Worm (Caenorhabditis elegans): Measurements from ENCODE around the gene bir-2.
A peak's percentile ranks its signal among the peaks of the same experiment; 100 is the strongest.

Gene bir-2

ce11 chrV:13551601-13552000 lies 17.0 kb upstream of the bir-2 start, which contains the start of the genes C56A3.4 and C56A3.5 (continued):
- TF ChIP-seq elt-1 (tag; optimal IDR thresholded peaks at IDR 0.05) (no peak), nhr-237 (tag; optimal IDR thresholded peaks at IDR 0.05) (no peak), snpc-4 (tag; optimal IDR thresholded peaks at IDR 0.05) (peak; percentile 8), nhr-12 (tag; optimal IDR thresholded peaks at IDR 0.05) (no peak), fos-1 (tag; optimal IDR thresholded peaks at IDR 0.05) (no peak)

DNA sequence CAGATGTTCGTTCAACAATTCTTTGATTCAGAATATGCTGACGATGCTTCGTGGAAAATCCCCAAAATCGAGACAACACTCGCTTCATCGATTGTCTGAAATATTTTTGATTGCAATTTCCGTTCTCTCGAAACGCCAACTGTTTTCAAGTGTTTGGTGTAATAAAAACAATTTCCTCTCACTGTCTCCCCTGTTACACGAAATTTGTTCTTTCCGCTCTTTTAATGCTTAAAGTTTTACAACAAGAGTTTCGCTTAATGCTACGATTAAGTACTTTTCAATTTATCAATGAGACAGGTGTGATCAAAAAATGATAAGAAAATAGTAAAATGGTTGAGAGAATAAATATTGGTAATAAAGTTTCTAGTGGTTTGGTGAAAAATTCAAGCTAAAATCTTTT lies 12.4 kb upstream of the bir-2 start, which contains the start of gene C56A3.6:
Gene C56A3.6, minus strand, starts transcription at position 101 of the 400 bp plus-strand sequence.
- TF ChIP-seq fkh-10 (GFP tag; optimal IDR thresholded peaks at IDR 0.05) (no peak), nhr-23 (tag; optimal IDR thresholded peaks at IDR 0.05) (no peak), nhr-25 (tag; optimal IDR thresholded peaks at IDR 0.05) (no peak), nhr-28 (tag; optimal IDR thresholded peaks at IDR 0.05) (no peak), nhr-12 (tag; optimal IDR thresholded peaks at IDR 0.05) (no peak), elt-1 (tag; optimal IDR thresholded peaks at IDR 0.05) (no peak), ceh-9 (tag; optimal IDR thresholded peaks at IDR 0.05) (no peak), egl-5 (tag; optimal IDR thresholded peaks at IDR 0.05) (no peak), tbx-2 (tag; optimal IDR thresholded peaks at IDR 0.05) (no peak), R02D3.7 (tag; optimal IDR thresholded peaks at IDR 0.05) (no peak), sea-2 (GFP tag; optimal IDR thresholded peaks at IDR 0.05) (no peak), pha-4 (tag; optimal IDR thresholded peaks at IDR 0.05) (no peak), aly-2 (tag; optimal IDR thresholded peaks at IDR 0.05) (no peak), ceh-16 (tag; optimal IDR thresholded peaks at IDR 0.05) (no peak), pqm-1 (tag; optimal IDR thresholded peaks at IDR 0.05) (no peak), nhr-67 (tag; optimal IDR thresholded peaks at IDR 0.05) (no peak), nfya-1 (tag; optimal IDR thresholded peaks at IDR 0.05; ENCODE audit: insufficient read depth) (no peak), egl-27 (tag; optimal IDR thresholded peaks at IDR 0.05) (no peak), snpc-4 (tag; optimal IDR thresholded peaks at IDR 0.05) (no peak)

- peak; percentile 8 for TF ChIP-seq tbx-2 (tag; optimal IDR thresholded peaks at IDR 0.05)
- TF ChIP-seq snpc-4 (tag; optimal IDR thresholded peaks at IDR 0.05) = peak; percentile 24
- no peak for TF ChIP-seq ceh-9 (tag; optimal IDR thresholded peaks at IDR 0.05)
- no peak for TF ChIP-seq ZK546.5 (tag; optimal IDR thresholded peaks at IDR 0.05)
- no peak for TF ChIP-seq egl-27 (tag; optimal IDR thresholded peaks at IDR 0.05)
- TF ChIP-seq lin-39 (tag; optimal IDR thresholded peaks at IDR 0.05) = peak; percentile 70
- no peak for TF ChIP-seq sea-2 (GFP tag; optimal IDR thresholded peaks at IDR 0.05)
- no peak for TF ChIP-seq ztf-4 (tag; optimal IDR thresholded peaks at IDR 0.05)
- TF ChIP-seq unc-62 (GFP tag; optimal IDR thresholded peaks at IDR 0.05) = no peak
- TF ChIP-seq daf-12 (tag; optimal IDR thresholded peaks at IDR 0.05) = no peak
- peak; percentile 72 for TF ChIP-seq lsy-12 (tag; optimal IDR thresholded peaks at IDR 0.05)
- TF ChIP-seq ceh-16 (tag; optimal IDR thresholded peaks at IDR 0.05) = no peak
- TF ChIP-seq ceh-28 (tag; optimal IDR thresholded peaks at IDR 0.05) = peak; percentile 70
- peak; percentile 63 for TF ChIP-seq egl-5 (tag; optimal IDR thresholded peaks at IDR 0.05)
- no peak for TF ChIP-seq mml-1 (tag; optimal IDR thresholded peaks at IDR 0.05)
- TF ChIP-seq elt-3 (tag; optimal IDR thresholded peaks at IDR 0.05) = no peak
- TF ChIP-seq nhr-76 (tag; optimal IDR thresholded peaks at IDR 0.05) = no peak
- TF ChIP-seq pqm-1 (tag; optimal IDR thresholded peaks at IDR 0.05) = peak; percentile 92
- no peak for TF ChIP-seq ztf-11 (tag; optimal IDR thresholded peaks at IDR 0.05)
- peak; percentile 91 for TF ChIP-seq nhr-43 (tag; optimal IDR thresholded peaks at IDR 0.05; ENCODE audit: poor library complexity, severe bottlenecking)
- TF ChIP-seq nhr-12 (tag; optimal IDR thresholded peaks at IDR 0.05) = no peak
- TF ChIP-seq nhr-23 (tag; optimal IDR thresholded peaks at IDR 0.05) = peak; percentile 76
- TF ChIP-seq nhr-11 (tag; optimal IDR thresholded peaks at IDR 0.05) = no peak
- TF ChIP-seq elt-2 (tag; optimal IDR thresholded peaks at IDR 0.05) = peak; percentile 92
- no peak for TF ChIP-seq nhr-67 (tag; optimal IDR thresholded peaks at IDR 0.05)
- TF ChIP-seq elt-1 (tag; optimal IDR thresholded peaks at IDR 0.05) = no peak
- peak; percentile 82 for TF ChIP-seq lin-15B (tag; optimal IDR thresholded peaks at IDR 0.05)
- TF ChIP-seq nhr-28 (tag; optimal IDR thresholded peaks at IDR 0.05) = no peak
- no peak for TF ChIP-seq unc-39 (tag; optimal IDR thresholded peaks at IDR 0.05)
- TF ChIP-seq jun-1 (tag; optimal IDR thresholded peaks at IDR 0.05) = peak; percentile 89
- no peak for TF ChIP-seq ceh-82 (tag; optimal IDR thresholded peaks at IDR 0.05)
- no peak for TF ChIP-seq nhr-237 (tag; optimal IDR thresholded peaks at IDR 0.05)
- no peak for TF ChIP-seq zag-1 (tag; optimal IDR thresholded peaks at IDR 0.05)
- peak; percentile 31 for TF ChIP-seq skn-1 (tag; optimal IDR thresholded peaks at IDR 0.05)
- peak; percentile 64 for TF ChIP-seq R02D3.7 (tag; optimal IDR thresholded peaks at IDR 0.05)
- TF ChIP-seq fos-1 (tag; optimal IDR thresholded peaks at IDR 0.05) = no peak
- TF ChIP-seq eor-1 (tag; optimal IDR thresholded peaks at IDR 0.05) = no peak
- TF ChIP-seq nhr-25 (tag; optimal IDR thresholded peaks at IDR 0.05) = peak; percentile 40
- TF ChIP-seq pha-4 (tag; optimal IDR thresholded peaks at IDR 0.05) = peak; percentile 83
- peak; percentile 52 for TF ChIP-seq hmg-11 (tag; optimal IDR thresholded peaks at IDR 0.05)
- no peak for TF ChIP-seq ama-1 (optimal IDR thresholded peaks at IDR 0.05)
- peak; percentile 51 for TF ChIP-seq fkh-10 (GFP tag; optimal IDR thresholded peaks at IDR 0.05)
- no peak for TF ChIP-seq aly-2 (tag; optimal IDR thresholded peaks at IDR 0.05)
- no peak for TF ChIP-seq fkh-2 (tag; optimal IDR thresholded peaks at IDR 0.05)
- TF ChIP-seq nfya-1 (tag; optimal IDR thresholded peaks at IDR 0.05; ENCODE audit: insufficient read depth) = peak; percentile 68
- TF ChIP-seq mdl-1 (tag; optimal IDR thresholded peaks at IDR 0.05) = no peak
- no peak for TF ChIP-seq nhr-77 (tag; optimal IDR thresholded peaks at IDR 0.05)
Measured at ce11 chrV:13556746-13557145, 11.9 kb upstream of the bir-2 start, which contains the start of gene cav-2. Gene cav-2, plus strand, starts transcription at chrV:13557104.

Data from whole organism, L3 larva.